Worm (Caenorhabditis elegans): ENCODE measurements around the gene tbc-2.

Gene tbc-2

ce11 chrII:5836153-5836719 lies 9.0 kb upstream of the tbc-2 start, which contains the start of gene fzo-1:
TSS of gene fzo-1 (minus strand) at chrII:5836203.
- TF ChIP-seq scrt-1 (GFP tag; IDR thresholded peaks at IDR 0.05) (no peak), hnd-1 (tag; optimal IDR thresholded peaks at IDR 0.05) (peak; percentile 40), hmbx-1 (tag; optimal IDR thresholded peaks at IDR 0.05) (no peak), flt-1 (GFP tag; IDR thresholded peaks at IDR 0.05) (no peak), tbx-37 (GFP tag; conservative IDR thresholded peaks at IDR 0.05) (0 out of 2 replicates have a peak, but pooled peaks have one; percentile 26), F13C5.2 (tag; optimal IDR thresholded peaks at IDR 0.05) (peak; percentile 26), ceh-36 (tag; optimal IDR thresholded peaks at IDR 0.05) (no peak), B0310.2 (tag; optimal IDR thresholded peaks at IDR 0.05) (peak; percentile 21), ceh-13 (GFP tag; optimal IDR thresholded peaks at IDR 0.05) (peak; percentile 36), sea-1 (GFP tag; conservative IDR thresholded peaks at IDR 0.05) (no peak), ets-7 (tag; optimal IDR thresholded peaks at IDR 0.05) (peak; percentile 48), tra-4 (tag; optimal IDR thresholded peaks at IDR 0.05) (peak; percentile 14)

ce11 chrII:5835146-5835545 lies 7.9 kb upstream of the tbc-2 start:
- TF ChIP-seq hmg-4 (GFP tag; optimal IDR thresholded peaks at IDR 0.05), result no peak
- TF ChIP-seq flt-1 (GFP tag; IDR thresholded peaks at IDR 0.05), result no peak
- no peak for TF ChIP-seq ceh-36 (tag; optimal IDR thresholded peaks at IDR 0.05)
- TF ChIP-seq ceh-13 (GFP tag; optimal IDR thresholded peaks at IDR 0.05), result no peak
- TF ChIP-seq F13C5.2 (tag; optimal IDR thresholded peaks at IDR 0.05), result no peak
- TF ChIP-seq ama-1 (optimal IDR thresholded peaks at IDR 0.05), result no peak
- no peak for TF ChIP-seq hnd-1 (tag; optimal IDR thresholded peaks at IDR 0.05)

- no peak for TF ChIP-seq scrt-1 (GFP tag; IDR thresholded peaks at IDR 0.05)
- no peak for TF ChIP-seq pes-1 (GFP tag; IDR thresholded peaks at IDR 0.05)
- no peak for TF ChIP-seq hmg-4 (GFP tag; optimal IDR thresholded peaks at IDR 0.05)
- TF ChIP-seq ets-7 (tag; optimal IDR thresholded peaks at IDR 0.05), result no peak
- TF ChIP-seq ceh-13 (GFP tag; optimal IDR thresholded peaks at IDR 0.05), result no peak
- no peak for TF ChIP-seq flt-1 (GFP tag; IDR thresholded peaks at IDR 0.05)
- TF ChIP-seq B0310.2 (tag; optimal IDR thresholded peaks at IDR 0.05), result no peak
- no peak for TF ChIP-seq tbx-11 (GFP tag; IDR thresholded peaks at IDR 0.05)
- TF ChIP-seq sea-1 (GFP tag; conservative IDR thresholded peaks at IDR 0.05), result no peak
- no peak for TF ChIP-seq hmbx-1 (tag; optimal IDR thresholded peaks at IDR 0.05)
- no peak for TF ChIP-seq aly-1 (tag; optimal IDR thresholded peaks at IDR 0.05)
Measured at ce11 chrII:5833136-5833535, 5.9 kb upstream of the tbc-2 start, which contains the start of gene gtap-1. TSS of gene gtap-1 (minus strand) at chrII:5833236.

- TF ChIP-seq pes-1 (GFP tag; IDR thresholded peaks at IDR 0.05) (no peak), F13C5.2 (tag; optimal IDR thresholded peaks at IDR 0.05) (no peak), hnd-1 (tag; optimal IDR thresholded peaks at IDR 0.05) (no peak), tbx-11 (GFP tag; IDR thresholded peaks at IDR 0.05) (no peak), B0310.2 (tag; optimal IDR thresholded peaks at IDR 0.05) (no peak), ets-7 (tag; optimal IDR thresholded peaks at IDR 0.05) (no peak), ceh-13 (GFP tag; optimal IDR thresholded peaks at IDR 0.05) (no peak), tbx-37 (GFP tag; conservative IDR thresholded peaks at IDR 0.05) (no peak), tra-4 (tag; optimal IDR thresholded peaks at IDR 0.05) (no peak), ama-1 (optimal IDR thresholded peaks at IDR 0.05) (no peak), aly-1 (tag; optimal IDR thresholded peaks at IDR 0.05) (no peak), flt-1 (GFP tag; IDR thresholded peaks at IDR 0.05) (no peak), hmbx-1 (tag; optimal IDR thresholded peaks at IDR 0.05) (no peak), hmg-4 (GFP tag; optimal IDR thresholded peaks at IDR 0.05) (no peak), ceh-36 (tag; optimal IDR thresholded peaks at IDR 0.05) (no peak), scrt-1 (GFP tag; IDR thresholded peaks at IDR 0.05) (no peak), sea-1 (GFP tag; conservative IDR thresholded peaks at IDR 0.05) (no peak)
Measured at ce11 chrII:5831373-5831772, 4.1 kb upstream of the tbc-2 start.

- TF ChIP-seq ets-7 (tag; optimal IDR thresholded peaks at IDR 0.05) (no peak), scrt-1 (GFP tag; IDR thresholded peaks at IDR 0.05) (no peak), tbx-11 (GFP tag; IDR thresholded peaks at IDR 0.05) (no peak), sea-1 (GFP tag; conservative IDR thresholded peaks at IDR 0.05) (no peak), hmbx-1 (tag; optimal IDR thresholded peaks at IDR 0.05) (no peak), flt-1 (GFP tag; IDR thresholded peaks at IDR 0.05) (no peak), F13C5.2 (tag; optimal IDR thresholded peaks at IDR 0.05) (no peak), aly-1 (tag; optimal IDR thresholded peaks at IDR 0.05) (no peak), ama-1 (optimal IDR thresholded peaks at IDR 0.05) (no peak), B0310.2 (tag; optimal IDR thresholded peaks at IDR 0.05) (no peak), tbx-37 (GFP tag; conservative IDR thresholded peaks at IDR 0.05) (no peak), pes-1 (GFP tag; IDR thresholded peaks at IDR 0.05) (no peak), ceh-36 (tag; optimal IDR thresholded peaks at IDR 0.05) (no peak), hmg-4 (GFP tag; optimal IDR thresholded peaks at IDR 0.05) (no peak), tra-4 (tag; optimal IDR thresholded peaks at IDR 0.05) (no peak)
Measured at ce11 chrII:5829940-5830424, 2.7 kb upstream of the tbc-2 start, which contains the start of gene col-74. TSS of gene col-74 (plus strand) at chrII:5830374.

- TF ChIP-seq aly-1 (tag; optimal IDR thresholded peaks at IDR 0.05) (no peak), sea-1 (GFP tag; conservative IDR thresholded peaks at IDR 0.05) (no peak)
Measured at ce11 chrII:5828486-5828885, 1.2 kb upstream of the tbc-2 start, which contains the start of gene ZK1248.11. TSS of gene ZK1248.11 (minus strand) at chrII:5828586.

ce11 chrII:5820282-5820762 lies 6.9 kb downstream of the tbc-2 start, which contains the start of gene ehs-1:
TSS of gene ehs-1 (plus strand) at chrII:5820712.
- no peak for TF ChIP-seq hnd-1 (tag; optimal IDR thresholded peaks at IDR 0.05)
- TF ChIP-seq hmg-4 (GFP tag; optimal IDR thresholded peaks at IDR 0.05), result no peak
- TF ChIP-seq tbx-11 (GFP tag; IDR thresholded peaks at IDR 0.05), result no peak
- TF ChIP-seq ceh-36 (tag; optimal IDR thresholded peaks at IDR 0.05), result no peak
- TF ChIP-seq tbx-37 (GFP tag; conservative IDR thresholded peaks at IDR 0.05), result no peak
- TF ChIP-seq ceh-13 (GFP tag; optimal IDR thresholded peaks at IDR 0.05), result no peak
- TF ChIP-seq aly-1 (tag; optimal IDR thresholded peaks at IDR 0.05), result no peak
- TF ChIP-seq hmbx-1 (tag; optimal IDR thresholded peaks at IDR 0.05), result no peak
- TF ChIP-seq F13C5.2 (tag; optimal IDR thresholded peaks at IDR 0.05), result no peak
- no peak for TF ChIP-seq B0310.2 (tag; optimal IDR thresholded peaks at IDR 0.05)
- no peak for TF ChIP-seq pes-1 (GFP tag; IDR thresholded peaks at IDR 0.05)
- TF ChIP-seq sea-1 (GFP tag; conservative IDR thresholded peaks at IDR 0.05), result no peak
